Fruit fly (Drosophila melanogaster) whole organism, prepupa: ENCODE results near the gene mRpL48.

ENCODE experiments used
- CG6854 ChIP-seq: fragments of 200-800 bp; sonication (Bioruptor generic); optimal IDR thresholded peaks from 2 replicates; lab custom pipeline; 2017; ENCODE audit warnings: missing biosample characterization, mild to moderate bottlenecking, missing genetic modification characterization
- CG8119 ChIP-seq: fragments of 200-800 bp; sonication (Bioruptor generic); IDR thresholded peaks from 3 replicates; pipeline ENCODE4 v1.3.6; 2022; ENCODE audit warnings: missing biosample characterization, missing genetic modification characterization
- Ets21C ChIP-seq: fragments of 200-800 bp; sonication (Bioruptor generic); optimal IDR thresholded peaks from 3 replicates; lab custom pipeline; 2016; ENCODE audit warnings: missing biosample characterization, missing genetic modification characterization
- Hr38 ChIP-seq: sonication (Bioruptor generic); optimal IDR thresholded peaks from 2 replicates; lab custom pipeline; 2016; ENCODE audit warnings: missing biosample characterization, missing genetic modification characterization
- Hr4 ChIP-seq: fragments of 200-800 bp; sonication (Bioruptor generic); optimal IDR thresholded peaks from 3 replicates; lab custom pipeline; 2016; ENCODE audit warnings: missing biosample characterization, missing genetic modification characterization
- OdsH ChIP-seq: fragments of 200-800 bp; sonication (Bioruptor generic); optimal IDR thresholded peaks from 3 replicates; lab custom pipeline; 2016; ENCODE audit warnings: missing biosample characterization, missing genetic modification characterization
- fd59A ChIP-seq: fragments of 200-800 bp; sonication (Bioruptor generic); optimal IDR thresholded peaks from 2 replicates; lab custom pipeline; 2017; ENCODE audit warnings: missing biosample characterization, mild to moderate bottlenecking, missing genetic modification characterization, missing genetic modification reagents
- fkh ChIP-seq: fragments of 200-800 bp; sonication (Bioruptor generic); optimal IDR thresholded peaks from 3 replicates; lab custom pipeline; 2017; ENCODE audit warnings: missing biosample characterization, mild to moderate bottlenecking, missing genetic modification characterization, moderate library complexity

DNA sequence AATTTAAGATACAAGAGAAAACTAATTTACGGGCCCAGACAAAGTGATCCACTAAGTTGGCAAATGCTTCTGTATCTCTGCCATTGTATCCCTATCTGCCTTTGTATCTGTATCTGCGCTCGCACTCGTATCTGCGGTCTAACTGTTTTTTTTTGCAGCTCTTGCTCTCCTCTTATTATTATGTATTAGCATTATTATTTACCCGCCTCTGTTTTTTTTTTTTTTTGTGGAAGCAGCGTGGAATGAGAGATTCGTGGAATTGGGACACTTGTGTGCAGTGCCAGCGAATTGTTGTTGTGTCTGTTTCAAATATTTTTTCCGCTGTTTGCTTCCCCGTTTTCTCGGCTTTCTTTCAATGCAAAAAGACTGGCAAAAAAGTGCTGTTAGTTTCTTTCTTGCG is 43.5 kb upstream of the mRpL48 start:
- no peak for TF ChIP-seq fkh (GFP tag; lab: Kevin White, UChicago)
- no peak for TF ChIP-seq fd59A (GFP tag; lab: Kevin White, UChicago)
- no peak for TF ChIP-seq Hr38 (GFP tag; lab: Kevin White, UChicago)
- TF ChIP-seq Ets21C (GFP tag; lab: Kevin White, UChicago) = no peak
- no peak for TF ChIP-seq CG6854 (GFP tag; lab: Kevin White, UChicago)
- no peak for TF ChIP-seq OdsH (GFP tag; lab: Kevin White, UChicago)
- no peak for TF ChIP-seq CG8119 (GFP tag; lab: Robert Waterston, UW)
- no peak for TF ChIP-seq Hr4 (GFP tag; lab: Kevin White, UChicago)
